Worm (Caenorhabditis elegans) whole organism, L1 larva: ENCODE results near the gene dars-2.

ENCODE experiments used
- fkh-8 ChIP-seq: sonication (generic microtip); optimal IDR thresholded peaks from 2 replicates; lab custom pipeline; 2016; ENCODE audit warnings: mild to moderate bottlenecking, missing genetic modification characterization, missing compliant biosample characterization
- lin-39 ChIP-seq: fragments of 150-350 bp; optimal IDR thresholded peaks from 2 replicates; lab custom pipeline; 2014; ENCODE audit warnings: missing biosample characterization, missing genetic modification reagents, missing genetic modification characterization
- lir-3 ChIP-seq: sonication (generic microtip); optimal IDR thresholded peaks from 2 replicates; lab custom pipeline; 2016; ENCODE audit warnings: mild to moderate bottlenecking, missing genetic modification characterization, moderate library complexity, missing compliant biosample characterization; ENCODE audit not compliant: poor library complexity
- lsy-2 ChIP-seq, 2 experiments: fragments of 150-350 bp; optimal IDR thresholded peaks; 2 replicates each; lab custom pipeline; 2014; ENCODE audit warnings: missing biosample characterization in 2 of 2, missing genetic modification characterization in 2 of 2
- nhr-11 ChIP-seq: fragments of 150-350 bp; optimal IDR thresholded peaks from 2 replicates; lab custom pipeline; 2014; ENCODE audit warnings: missing biosample characterization, missing genetic modification characterization
- nhr-237 ChIP-seq: fragments of 150-350 bp; optimal IDR thresholded peaks from 2 replicates; lab custom pipeline; 2014; ENCODE audit warnings: missing biosample characterization, missing genetic modification characterization
- nhr-76 ChIP-seq: sonication (generic microtip); optimal IDR thresholded peaks from 2 replicates; lab custom pipeline; 2017; ENCODE audit warnings: missing biosample characterization, missing genetic modification characterization
- unc-62 ChIP-seq: fragments of 150-350 bp; optimal IDR thresholded peaks from 2 replicates; lab custom pipeline; 2014; ENCODE audit warnings: missing biosample characterization, missing genetic modification reagents, missing genetic modification characterization

DNA sequence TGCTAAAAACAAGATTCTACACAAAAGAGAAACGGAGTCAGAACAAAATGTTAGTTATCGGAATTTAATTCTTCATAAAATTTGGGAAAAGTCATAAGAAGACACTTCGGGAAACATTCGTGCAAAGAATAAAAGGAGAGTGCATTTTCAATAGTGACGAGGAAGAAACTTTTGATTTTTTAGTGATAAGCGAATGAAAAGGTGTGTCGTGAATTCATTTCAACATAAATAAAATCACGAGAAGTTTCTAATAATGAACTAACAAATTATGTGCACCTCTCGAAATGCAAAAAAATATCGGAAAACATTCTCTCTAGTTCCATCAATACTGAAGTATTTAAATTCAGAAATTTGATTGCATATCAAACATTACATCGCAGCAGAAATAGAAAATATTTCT lies 27.4 kb downstream of the dars-2 start:
- TF ChIP-seq lsy-2 (tag; optimal IDR thresholded peaks at IDR 0.05; lab: Kevin White, UChicago) = no peak
- TF ChIP-seq lin-39 (tag; lab: Kevin White, UChicago) = no peak
- TF ChIP-seq fkh-8 (tag; lab: Kevin White, UChicago) = no peak
- TF ChIP-seq nhr-11 (tag; lab: Kevin White, UChicago) = no peak
- TF ChIP-seq unc-62 (GFP tag; lab: Kevin White, UChicago) = no peak
- no peak for TF ChIP-seq nhr-76 (tag; lab: Kevin White, UChicago)
- TF ChIP-seq nhr-237 (tag; lab: Kevin White, UChicago) = no peak
- TF ChIP-seq lir-3 (tag; lab: Kevin White, UChicago) = no peak
